Fruit fly (Drosophila melanogaster) whole organism: ENCODE data around the gene Cpr65Au.

Experiments
- Dll ChIP-seq: fragments of >200 bp; optimal IDR thresholded peaks from 2 replicates; lab custom pipeline; 2017
- pan ChIP-seq: fragments of >200 bp; optimal IDR thresholded peaks from 2 replicates; lab custom pipeline; 2017
- psq ChIP-seq: fragments of >200 bp; optimal IDR thresholded peaks from 2 replicates; lab custom pipeline; 2017
- usp ChIP-seq: fragments of >200 bp; optimal IDR thresholded peaks from 2 replicates; lab custom pipeline; 2017; ENCODE audit warnings: missing biosample characterization, missing genetic modification characterization, mixed read lengths

DNA sequence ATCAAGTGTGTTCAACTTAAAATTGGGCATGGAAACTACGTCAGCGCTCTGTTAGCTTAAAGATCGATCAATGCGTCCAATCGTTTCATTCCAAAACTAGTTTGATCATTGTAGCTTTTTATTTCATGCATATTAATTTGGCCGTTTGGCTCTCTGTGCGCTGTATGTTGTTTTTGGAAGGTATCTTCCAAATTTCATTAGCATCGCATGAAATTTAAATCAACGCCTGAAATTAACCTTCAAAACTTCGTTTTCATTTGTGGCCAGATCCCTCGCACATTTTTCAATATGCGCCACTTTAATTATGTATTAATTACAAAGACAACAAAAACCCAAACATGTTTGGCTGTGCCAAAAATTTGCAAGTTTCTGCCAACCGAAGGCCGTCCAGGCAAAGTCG lies 6.7 kb upstream of the Cpr65Au start:
- no peak for TF ChIP-seq pan (lab: Kevin White, UChicago)
- TF ChIP-seq psq, result no peak
- no peak for TF ChIP-seq Dll (lab: Kevin White, UChicago)
- TF ChIP-seq usp (GFP tag; lab: Kevin White, UChicago), result no peak
